Fruit fly (Drosophila melanogaster): ENCODE data around the gene CG32987.

DNA sequence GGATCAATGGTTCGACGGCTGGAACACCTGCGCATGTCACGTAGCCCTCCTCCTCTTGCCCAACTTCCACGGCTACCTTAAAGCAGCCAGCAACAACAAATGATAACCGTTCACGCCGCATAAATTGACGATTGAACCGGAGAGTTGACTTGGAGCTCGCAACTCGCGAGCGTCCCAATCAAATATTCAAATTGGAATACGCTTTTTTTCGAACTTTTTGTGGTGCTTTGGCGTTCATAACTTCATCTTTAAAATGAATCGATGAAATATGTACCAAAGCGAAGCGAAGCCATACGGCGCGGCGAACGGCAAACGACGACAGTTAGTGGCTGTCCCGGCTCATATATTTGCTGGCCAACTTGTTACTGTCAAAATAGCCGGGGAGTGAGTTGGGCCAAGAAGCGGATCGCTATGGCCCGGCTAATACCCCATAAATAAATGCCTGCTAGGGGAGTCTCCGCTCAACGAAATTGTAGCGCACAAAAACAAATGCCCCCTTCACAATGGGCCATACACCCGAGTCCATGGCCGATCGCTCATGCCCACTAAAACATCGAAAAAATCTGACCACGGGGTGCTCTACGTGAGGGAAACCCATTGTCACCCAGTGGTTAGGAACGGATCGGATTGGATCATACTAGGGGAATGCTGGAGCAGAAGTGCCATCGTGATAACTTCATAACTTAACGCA, 15.8 kb downstream of the CG32987 start:
- TF ChIP-seq CG34367 (tag; optimal IDR thresholded peaks at IDR 0.05) (no peak), CG10348 (GFP tag; IDR thresholded peaks at IDR 0.05) (no peak), CG17806 (tag; optimal IDR thresholded peaks at IDR 0.05) (no peak), CG13204 (GFP tag; optimal IDR thresholded peaks at IDR 0.05) (no peak), Snoo (tag; optimal IDR thresholded peaks at IDR 0.05) (no peak), CG12605 (GFP tag; IDR thresholded peaks at IDR 0.05) (no peak), CG8159 (tag; optimal IDR thresholded peaks at IDR 0.05) (no peak), Pif1B (GFP tag; optimal IDR thresholded peaks at IDR 0.05) (no peak), CG15710 (tag; optimal IDR thresholded peaks at IDR 0.05) (no peak), fd96Ca (GFP tag; IDR thresholded peaks at IDR 0.05) (no peak), CG14655 (GFP tag; optimal IDR thresholded peaks at IDR 0.05) (no peak), D1 (tag; optimal IDR thresholded peaks at IDR 0.05) (no peak), rn (GFP tag; IDR thresholded peaks at IDR 0.05) (no peak)
